Worm (Caenorhabditis elegans) whole organism, young adult: ENCODE results near the gene lov-1.
A peak's percentile ranks its signal among the peaks of the same experiment; 100 is the strongest.

Source experiments
- B0035.1 ChIP-seq: sonication (generic microtip); optimal IDR thresholded peaks from 2 replicates; lab custom pipeline; 2016; ENCODE audit warnings: missing genetic modification characterization, mild to moderate bottlenecking, missing compliant biosample characterization, missing genotype, missing genetic modification reagents
- B0336.3 ChIP-seq: fragments of 200-800 bp; sonication (Bioruptor generic); IDR thresholded peaks from 2 replicates; pipeline ENCODE4 v1.3.6; 2022; ENCODE audit warnings: missing genetic modification characterization, missing compliant biosample characterization
- C17E4.6 ChIP-seq: fragments of 200-800 bp; sonication (Bioruptor generic); IDR thresholded peaks from 2 replicates; pipeline ENCODE4 v1.3.6; 2022; ENCODE audit warnings: missing genetic modification reagents, missing genetic modification characterization, missing compliant biosample characterization
- F23B12.7 ChIP-seq: sonication (generic microtip); optimal IDR thresholded peaks from 2 replicates; lab custom pipeline; 2017; ENCODE audit warnings: missing genetic modification characterization, mild to moderate bottlenecking, missing compliant biosample characterization, antibody characterized with exemption, moderate library complexity; ENCODE audit not compliant: insufficient read depth
- T07F8.4 ChIP-seq: sonication (generic microtip); optimal IDR thresholded peaks from 2 replicates; lab custom pipeline; 2016; ENCODE audit warnings: mild to moderate bottlenecking, missing genetic modification characterization, moderate library complexity, missing compliant biosample characterization
- Y56A3A.18 ChIP-seq: fragments of 200-800 bp; sonication (Bioruptor generic); IDR thresholded peaks from 2 replicates; pipeline ENCODE4 v1.3.6; 2022; ENCODE audit warnings: missing genetic modification reagents, missing genetic modification characterization, missing compliant biosample characterization
- ama-1 ChIP-seq, 3 experiments: fragments of 150-350 bp in 1 of 3; sonication (generic microtip) in 2 of 3; optimal IDR thresholded peaks; 2 replicates each; lab custom pipeline; 2014 to 2018; ENCODE audit warnings: missing biosample characterization in 2 of 3, missing genetic modification characterization in 2 of 3, missing genetic modification reagents in 2 of 3
- aptf-3 ChIP-seq: fragments of 200-800 bp; sonication (Bioruptor generic); IDR thresholded peaks from 2 replicates; pipeline ENCODE4 v1.3.6; 2022; ENCODE audit warnings: missing genetic modification characterization, missing compliant biosample characterization
- atf-7 ChIP-seq: sonication (generic microtip); optimal IDR thresholded peaks from 2 replicates; lab custom pipeline; 2017; ENCODE audit warnings: mild to moderate bottlenecking, missing genetic modification characterization, missing compliant biosample characterization
- athp-1 ChIP-seq: sonication (generic microtip); optimal IDR thresholded peaks from 2 replicates; lab custom pipeline; 2017; ENCODE audit warnings: mild to moderate bottlenecking, missing genetic modification characterization, missing compliant biosample characterization
- bed-1 ChIP-seq: fragments of 200-800 bp; sonication (Bioruptor generic); IDR thresholded peaks from 2 replicates; pipeline ENCODE4 v1.3.6; 2022; ENCODE audit warnings: missing genetic modification reagents, missing genetic modification characterization, missing compliant biosample characterization
- ceh-100 ChIP-seq: fragments of 200-800 bp; sonication (Bioruptor generic); IDR thresholded peaks from 2 replicates; pipeline ENCODE4 v1.3.6; 2022; ENCODE audit warnings: missing genetic modification reagents, missing genetic modification characterization, missing compliant biosample characterization
- ceh-40 ChIP-seq: fragments of 200-800 bp; sonication (Bioruptor generic); IDR thresholded peaks from 2 replicates; pipeline ENCODE4 v1.3.6; 2022; ENCODE audit warnings: missing genetic modification characterization, missing compliant biosample characterization
- ceh-91 ChIP-seq: fragments of 200-800 bp; sonication (Bioruptor generic); IDR thresholded peaks from 2 replicates; pipeline ENCODE4 v1.3.6; 2022; ENCODE audit warnings: missing genetic modification reagents, missing genetic modification characterization, missing compliant biosample characterization
- egl-44 ChIP-seq: fragments of 200-800 bp; sonication (Bioruptor generic); IDR thresholded peaks from 2 replicates; pipeline ENCODE4 v1.3.6; 2022; ENCODE audit warnings: missing genetic modification reagents, missing genetic modification characterization, missing compliant biosample characterization
- gei-17 ChIP-seq: fragments of 200-800 bp; sonication (Bioruptor generic); optimal IDR thresholded peaks from 2 replicates; lab custom pipeline; 2018; ENCODE audit warnings: mild to moderate bottlenecking, missing genetic modification characterization, missing compliant biosample characterization
- him-1 ChIP-seq: sonication (generic microtip); optimal IDR thresholded peaks from 2 replicates; lab custom pipeline; 2016; ENCODE audit warnings: missing genotype, missing genetic modification reagents, missing genetic modification characterization, missing compliant biosample characterization
- hlh-12 ChIP-seq: sonication (generic microtip); optimal IDR thresholded peaks from 2 replicates; lab custom pipeline; 2016; ENCODE audit warnings: missing genetic modification characterization, missing compliant biosample characterization
- hrde-1 ChIP-seq: sonication (generic microtip); optimal IDR thresholded peaks from 2 replicates; lab custom pipeline; 2016; ENCODE audit warnings: missing genetic modification characterization, mild to moderate bottlenecking, missing compliant biosample characterization, moderate library complexity, missing genotype, missing genetic modification reagents, borderline replicate concordance
- hsf-1 ChIP-seq: fragments of 200-800 bp; sonication (Bioruptor generic); IDR thresholded peaks from 2 replicates; pipeline ENCODE4 v1.3.6; 2022; ENCODE audit warnings: missing genetic modification reagents, missing genetic modification characterization, missing compliant biosample characterization
- lin-26 ChIP-seq: fragments of 200-800 bp; sonication (Bioruptor generic); IDR thresholded peaks from 2 replicates; pipeline ENCODE4 v1.3.6; 2022; ENCODE audit warnings: missing genetic modification reagents, missing genetic modification characterization, missing compliant biosample characterization
- lin-54 ChIP-seq: fragments of 200-800 bp; sonication (Bioruptor generic); optimal IDR thresholded peaks from 2 replicates; lab custom pipeline; 2018; ENCODE audit warnings: mild to moderate bottlenecking, missing genetic modification characterization, missing compliant biosample characterization
- lsy-27 ChIP-seq: sonication (generic microtip); optimal IDR thresholded peaks from 2 replicates; lab custom pipeline; 2017; ENCODE audit warnings: missing genetic modification characterization, mild to moderate bottlenecking, missing compliant biosample characterization, antibody characterized with exemption, missing genotype, borderline replicate concordance; ENCODE audit not compliant: insufficient read depth
- madf-10 ChIP-seq: sonication (generic microtip); optimal IDR thresholded peaks from 2 replicates; lab custom pipeline; 2016; ENCODE audit warnings: mild to moderate bottlenecking, missing genetic modification characterization, missing compliant biosample characterization
- madf-3 ChIP-seq: fragments of 200-800 bp; sonication (Bioruptor generic); IDR thresholded peaks from 2 replicates; pipeline ENCODE4 v1.3.6; 2022; ENCODE audit warnings: missing genetic modification reagents, missing genetic modification characterization, missing compliant biosample characterization
- madf-8 ChIP-seq: fragments of 200-800 bp; sonication (Bioruptor generic); conservative IDR thresholded peaks from 2 replicates; pipeline ENCODE4 v1.3.6; 2022; ENCODE audit warnings: missing genetic modification reagents, missing genetic modification characterization, missing compliant biosample characterization
- mcd-1 ChIP-seq: fragments of 200-800 bp; sonication (Bioruptor generic); IDR thresholded peaks from 2 replicates; pipeline ENCODE4 v1.3.6; 2022; ENCODE audit warnings: missing genetic modification reagents, missing genetic modification characterization, missing compliant biosample characterization
- mxl-1 ChIP-seq: sonication (generic microtip); optimal IDR thresholded peaks from 2 replicates; lab custom pipeline; 2016; ENCODE audit warnings: missing genetic modification characterization, missing compliant biosample characterization
- nfya-1 ChIP-seq: sonication (generic microtip); optimal IDR thresholded peaks from 2 replicates; lab custom pipeline; 2017; ENCODE audit warnings: antibody characterized with exemption, missing compliant biosample characterization, missing genetic modification characterization, borderline replicate concordance; ENCODE audit not compliant: insufficient read depth
- nhr-80 ChIP-seq: sonication (generic microtip); optimal IDR thresholded peaks from 2 replicates; lab custom pipeline; 2016; ENCODE audit warnings: missing genetic modification characterization, missing compliant biosample characterization
- nhr-90 ChIP-seq: sonication (generic microtip); optimal IDR thresholded peaks from 2 replicates; lab custom pipeline; 2016; ENCODE audit warnings: missing genotype, mild to moderate bottlenecking, missing genetic modification characterization, missing compliant biosample characterization
- repo-1 ChIP-seq: sonication (generic microtip); optimal IDR thresholded peaks from 2 replicates; lab custom pipeline; 2017; ENCODE audit warnings: mild to moderate bottlenecking, missing genetic modification characterization, missing compliant biosample characterization
- snpc-1.3 ChIP-seq: sonication (generic microtip); optimal IDR thresholded peaks from 2 replicates; lab custom pipeline; 2017; ENCODE audit warnings: missing genetic modification characterization, mild to moderate bottlenecking, missing compliant biosample characterization, antibody characterized with exemption, moderate library complexity, missing genotype, missing genetic modification reagents; ENCODE audit not compliant: insufficient read depth
- unc-130 ChIP-seq: sonication (generic microtip); optimal IDR thresholded peaks from 2 replicates; lab custom pipeline; 2016; ENCODE audit warnings: missing genetic modification reagents, missing genetic modification characterization, missing compliant biosample characterization
- ztf-28 ChIP-seq: fragments of 200-800 bp; sonication (Bioruptor generic); IDR thresholded peaks from 2 replicates; pipeline ENCODE4 v1.3.6; 2022; ENCODE audit warnings: missing genetic modification reagents, missing genetic modification characterization, missing compliant biosample characterization
- ztf-3 ChIP-seq: fragments of 200-800 bp; sonication (Bioruptor generic); optimal IDR thresholded peaks from 2 replicates; lab custom pipeline; 2018; ENCODE audit warnings: mild to moderate bottlenecking, missing genetic modification characterization, missing compliant biosample characterization

Gene lov-1

ce11 chrII:10094190-10094923, 27.3 kb downstream of the lov-1 start, which contains the start of gene lact-2:
Gene lact-2, plus strand, starts transcription at chrII:10094873.
- no peak for TF ChIP-seq nfya-1 (tag; lab: Kevin White, UChicago)
- no peak for TF ChIP-seq hrde-1 (tag; lab: Kevin White, UChicago)
- TF ChIP-seq aptf-3, result no peak
- no peak for TF ChIP-seq ceh-100 (GFP tag; lab: Robert Waterston, UW)
- peak; percentile 78 for TF ChIP-seq nhr-80 (tag; lab: Kevin White, UChicago)
- no peak for TF ChIP-seq mcd-1 (GFP tag; lab: Robert Waterston, UW)
- no peak for TF ChIP-seq T07F8.4

ce11 chrII:10093120-10093519, 28.5 kb downstream of the lov-1 start:
- TF ChIP-seq ztf-3 (GFP tag; lab: Kevin White, UChicago), result no peak

ce11 chrII:10084482-10084881, 37.1 kb downstream of the lov-1 start:
- TF ChIP-seq him-1 (tag; lab: Kevin White, UChicago) (no peak), repo-1 (no peak), hsf-1 (0 out of 2 replicates have a peak, but pooled peaks have one; percentile 12), bed-1 (GFP tag; lab: Robert Waterston, UW) (no peak), gei-17 (GFP tag; lab: Kevin White, UChicago) (no peak), nhr-90 (no peak), aptf-3 (no peak)
- TF ChIP-seq, all 124 proteins: peak for 1

- TF ChIP-seq ztf-28 (GFP tag; lab: Robert Waterston, UW), result no peak
- no peak for TF ChIP-seq athp-1 (tag; lab: Kevin White, UChicago)
- no peak for TF ChIP-seq lin-26 (GFP tag; lab: Robert Waterston, UW)
Measured at ce11 chrII:10075794-10076193, 45.8 kb downstream of the lov-1 start.

- TF ChIP-seq Y56A3A.18 (no peak), B0035.1 (tag; lab: Kevin White, UChicago) (no peak), snpc-1.3 (tag; lab: Kevin White, UChicago) (no peak), C17E4.6 (no peak), F23B12.7 (tag; lab: Kevin White, UChicago) (no peak), B0336.3 (no peak)
- TF ChIP-seq, all 124 proteins: peak for 0
Measured at ce11 chrII:10073986-10074385, 47.6 kb downstream of the lov-1 start.

ce11 chrII:10067817-10068216, 53.8 kb downstream of the lov-1 start, which contains the start of gene die-1:
Gene die-1, minus strand, starts transcription at chrII:10067917.
- TF ChIP-seq C17E4.6 (no peak), unc-130 (no peak), ceh-40 (GFP tag; lab: Robert Waterston, UW) (no peak), egl-44 (GFP tag; lab: Robert Waterston, UW) (no peak), ceh-91 (GFP tag; lab: Robert Waterston, UW) (no peak), madf-8 (GFP tag; lab: Robert Waterston, UW) (no peak), madf-10 (tag; lab: Kevin White, UChicago) (no peak), mxl-1 (no peak), lsy-27 (tag; lab: Kevin White, UChicago) (no peak), ama-1 (optimal IDR thresholded peaks at IDR 0.05; lab: Kevin White, UChicago) (no peak), ama-1 (GFP tag; optimal IDR thresholded peaks at IDR 0.05; lab: Kevin White, UChicago) (no peak), atf-7 (no peak), hlh-12 (tag; lab: Kevin White, UChicago) (no peak), madf-3 (GFP tag; lab: Robert Waterston, UW) (no peak), lin-54 (no peak)
